Fruit fly (Drosophila melanogaster) whole organism, embryonic: ENCODE results near the gene CG43446.

Experiments
- Abd-B ChIP-seq: fragments of 200-800 bp; sonication (Bioruptor generic); optimal IDR thresholded peaks from 2 replicates; lab custom pipeline; 2018; ENCODE audit warnings: missing biosample characterization, mild to moderate bottlenecking, missing genetic modification characterization, moderate library complexity
- Adf1 ChIP-seq: fragments of 200-800 bp; sonication (Bioruptor generic); IDR thresholded peaks from 2 replicates; pipeline ENCODE4 v1.3.6; 2022; ENCODE audit warnings: missing biosample characterization, missing genetic modification characterization
- Aef1 ChIP-seq: fragments of 200-800 bp; sonication (Bioruptor generic); IDR thresholded peaks from 3 replicates; pipeline ENCODE4 v1.3.6; 2022; ENCODE audit warnings: missing biosample characterization, missing genetic modification characterization
- Bteb2 ChIP-seq: fragments of 200-800 bp; sonication (Bioruptor generic); optimal IDR thresholded peaks from 2 replicates; lab custom pipeline; 2016; ENCODE audit warnings: missing biosample characterization, missing genetic modification characterization
- CG12942 ChIP-seq: fragments of 200-800 bp; sonication (Bioruptor generic); optimal IDR thresholded peaks from 3 replicates; lab custom pipeline; 2016; ENCODE audit warnings: missing biosample characterization, missing genetic modification characterization
- CG13287 ChIP-seq: fragments of 200-800 bp; sonication (Bioruptor generic); IDR thresholded peaks from 2 replicates; pipeline ENCODE4 v1.3.6; 2022; ENCODE audit warnings: missing biosample characterization, missing genetic modification characterization; ENCODE audit not compliant: partially characterized antibody
- CG13894 ChIP-seq: fragments of 200-800 bp; sonication (Bioruptor generic); optimal IDR thresholded peaks from 3 replicates; lab custom pipeline; 2018; ENCODE audit warnings: missing biosample characterization, mild to moderate bottlenecking, missing genetic modification characterization, moderate library complexity
- CG14860 ChIP-seq: fragments of 200-800 bp; sonication (Bioruptor generic); IDR thresholded peaks from 3 replicates; pipeline ENCODE4 v1.3.6; 2022; ENCODE audit warnings: missing biosample characterization, missing genetic modification characterization; ENCODE audit not compliant: partially characterized antibody
- CG17361 ChIP-seq: fragments of 200-800 bp; sonication (Bioruptor generic); IDR thresholded peaks from 3 replicates; pipeline ENCODE4 v1.3.6; 2022; ENCODE audit warnings: missing biosample characterization, missing genetic modification characterization
- CG18011 ChIP-seq: fragments of 200-800 bp; sonication (Bioruptor generic); optimal IDR thresholded peaks from 2 replicates; lab custom pipeline; 2017; ENCODE audit warnings: missing biosample characterization, missing genetic modification characterization, mild to moderate bottlenecking, moderate library complexity, missing genotype
- CG32532 ChIP-seq: fragments of 200-800 bp; sonication (Bioruptor generic); IDR thresholded peaks from 2 replicates; pipeline ENCODE4 v1.3.6; 2022; ENCODE audit warnings: missing biosample characterization, missing genetic modification characterization
- CG3281 ChIP-seq: fragments of 200-800 bp; sonication (Bioruptor generic); optimal IDR thresholded peaks from 3 replicates; lab custom pipeline; 2017; ENCODE audit warnings: missing biosample characterization, mild to moderate bottlenecking, missing genetic modification characterization
- CG34376 ChIP-seq: fragments of 200-800 bp; sonication (Bioruptor generic); optimal IDR thresholded peaks from 2 replicates; lab custom pipeline; 2018; ENCODE audit warnings: missing biosample characterization, mild to moderate bottlenecking, missing genetic modification characterization
- CG4328 ChIP-seq: fragments of 200-800 bp; sonication (Bioruptor generic); optimal IDR thresholded peaks from 3 replicates; lab custom pipeline; 2017; ENCODE audit warnings: missing biosample characterization, missing genetic modification reagents, missing genetic modification characterization
- CG8281 ChIP-seq: fragments of 200-800 bp; sonication (Bioruptor generic); optimal IDR thresholded peaks from 2 replicates; lab custom pipeline; 2018; ENCODE audit warnings: missing biosample characterization, mild to moderate bottlenecking, missing genetic modification characterization, moderate library complexity
- CG9215 ChIP-seq: fragments of 200-800 bp; sonication (Bioruptor generic); IDR thresholded peaks from 2 replicates; pipeline ENCODE4 v1.3.6; 2022; ENCODE audit warnings: missing biosample characterization, missing genetic modification characterization
- Dref ChIP-seq: fragments of 200-800 bp; sonication (Bioruptor generic); IDR thresholded peaks from 2 replicates; pipeline ENCODE4 v1.3.6; 2022; ENCODE audit warnings: missing biosample characterization, missing genetic modification characterization
- ERR ChIP-seq: fragments of 200-800 bp; sonication (Bioruptor generic); optimal IDR thresholded peaks from 2 replicates; lab custom pipeline; 2016; ENCODE audit warnings: missing biosample characterization, missing genetic modification characterization
- Elba2 ChIP-seq: fragments of 200-800 bp; sonication (Bioruptor generic); optimal IDR thresholded peaks from 3 replicates; lab custom pipeline; 2016; ENCODE audit warnings: missing biosample characterization, missing genetic modification characterization
- Ets65A ChIP-seq: fragments of 200-800 bp; sonication (Bioruptor generic); peaks from one replicate; lab custom pipeline; 2016; ENCODE audit warnings: missing biosample characterization, missing genetic modification characterization
- Fer3 ChIP-seq: fragments of 200-800 bp; sonication (Bioruptor generic); optimal IDR thresholded peaks from 2 replicates; lab custom pipeline; 2018; ENCODE audit warnings: missing biosample characterization, mild to moderate bottlenecking, missing genetic modification characterization, moderate library complexity
- HLH3B ChIP-seq: fragments of 200-800 bp; sonication (Bioruptor generic); IDR thresholded peaks from 2 replicates; pipeline ENCODE4 v1.3.6; 2022; ENCODE audit warnings: missing biosample characterization, missing genetic modification characterization
- Hmr ChIP-seq: fragments of 200-800 bp; sonication (Bioruptor generic); optimal IDR thresholded peaks from 3 replicates; lab custom pipeline; 2017; ENCODE audit warnings: mild to moderate bottlenecking, missing biosample characterization, missing genetic modification reagents, missing genetic modification characterization
- Hr51 ChIP-seq, 2 experiments: fragments of 200-800 bp; sonication (Bioruptor generic); optimal IDR thresholded peaks; 2 replicates in 1 of 2; 3 replicates in 1 of 2; lab custom pipeline; 2016 to 2018; ENCODE audit warnings: missing biosample characterization in 2 of 2, missing genetic modification characterization in 2 of 2, mild to moderate bottlenecking in 1 of 2, moderate library complexity in 1 of 2
- Kr ChIP-seq: fragments of 200-800 bp; sonication (Bioruptor generic); optimal IDR thresholded peaks from 2 replicates; lab custom pipeline; 2017; ENCODE audit warnings: missing biosample characterization, mild to moderate bottlenecking, missing genetic modification characterization
- MBD-R2 ChIP-seq: fragments of 200-800 bp; sonication (Bioruptor generic); IDR thresholded peaks from 2 replicates; pipeline ENCODE4 v1.3.6; 2022; ENCODE audit warnings: missing biosample characterization, missing genetic modification characterization
- NK7.1 ChIP-seq: fragments of 200-800 bp; sonication (Bioruptor generic); optimal IDR thresholded peaks from 3 replicates; lab custom pipeline; 2016; ENCODE audit warnings: missing biosample characterization, missing genetic modification characterization
- Neu2 ChIP-seq: fragments of 200-800 bp; sonication (Bioruptor generic); optimal IDR thresholded peaks from 3 replicates; lab custom pipeline; 2016; ENCODE audit warnings: missing biosample characterization, missing genetic modification characterization, borderline replicate concordance
- Nf-YC ChIP-seq: fragments of 200-800 bp; optimal IDR thresholded peaks from 3 replicates; lab custom pipeline; 2019; ENCODE audit warnings: missing biosample characterization, mild to moderate bottlenecking, missing genetic modification characterization, moderate library complexity
- Sin3A ChIP-seq: fragments of >200 bp; optimal IDR thresholded peaks from 2 replicates; lab custom pipeline; 2018
- Trl ChIP-seq, 3 experiments: fragments of >200 bp in 2 of 3; fragments of 200-800 bp in 1 of 3; sonication (Bioruptor generic) in 1 of 3; optimal IDR thresholded peaks; 2 replicates in 1 of 3; 3 replicates in 2 of 3; lab custom pipeline; 2016 to 2017; ENCODE audit warnings: missing biosample characterization in 1 of 3, missing genetic modification characterization in 1 of 3
- YL-1 ChIP-seq: fragments of 200-800 bp; sonication (Bioruptor generic); optimal IDR thresholded peaks from 3 replicates; lab custom pipeline; 2017; ENCODE audit warnings: missing biosample characterization, mild to moderate bottlenecking, missing genetic modification characterization
- cwo ChIP-seq: fragments of 200-800 bp; sonication (Bioruptor generic); optimal IDR thresholded peaks from 3 replicates; lab custom pipeline; 2017; ENCODE audit warnings: missing biosample characterization, missing genetic modification characterization, mild to moderate bottlenecking, moderate library complexity, missing genetic modification reagents
- dysf ChIP-seq: fragments of 200-800 bp; sonication (Bioruptor generic); IDR thresholded peaks from 3 replicates; pipeline ENCODE4 v1.3.6; 2022; ENCODE audit warnings: missing biosample characterization, missing genetic modification characterization
- gem ChIP-seq: fragments of 200-800 bp; sonication (Bioruptor generic); optimal IDR thresholded peaks from 2 replicates; lab custom pipeline; 2019; ENCODE audit warnings: missing biosample characterization, mild to moderate bottlenecking, missing genetic modification characterization, moderate library complexity
- lola ChIP-seq, 3 experiments: fragments of >200 bp in 2 of 3; fragments of 200-800 bp in 1 of 3; sonication (Bioruptor generic) in 1 of 3; optimal IDR thresholded peaks; 2 replicates each; lab custom pipeline; 2017 to 2019; ENCODE audit warnings: missing biosample characterization in 3 of 3, missing genetic modification characterization in 3 of 3, mild to moderate bottlenecking in 1 of 3, moderate library complexity in 1 of 3
- mirr ChIP-seq: fragments of 200-800 bp; sonication (Bioruptor generic); optimal IDR thresholded peaks from 3 replicates; lab custom pipeline; 2018; ENCODE audit warnings: missing biosample characterization, mild to moderate bottlenecking, missing genetic modification characterization
- nmo ChIP-seq: fragments of 200-800 bp; sonication (Bioruptor generic); optimal IDR thresholded peaks from 2 replicates; lab custom pipeline; 2018; ENCODE audit warnings: missing biosample characterization, mild to moderate bottlenecking, missing genetic modification characterization, moderate library complexity
- pb ChIP-seq: fragments of 200-800 bp; sonication (Bioruptor generic); optimal IDR thresholded peaks from 3 replicates; lab custom pipeline; 2016; ENCODE audit warnings: missing biosample characterization, missing genetic modification characterization
- phol ChIP-seq: fragments of 200-800 bp; sonication (Bioruptor generic); optimal IDR thresholded peaks from 3 replicates; lab custom pipeline; 2018; ENCODE audit warnings: missing biosample characterization, mild to moderate bottlenecking, missing genetic modification characterization, moderate library complexity
- pnt ChIP-seq: fragments of 200-800 bp; sonication (Bioruptor generic); optimal IDR thresholded peaks from 3 replicates; lab custom pipeline; 2016; ENCODE audit warnings: missing biosample characterization, missing genetic modification characterization
- scrt ChIP-seq: fragments of 200-800 bp; sonication (Bioruptor generic); optimal IDR thresholded peaks from 2 replicates; lab custom pipeline; 2018; ENCODE audit warnings: missing biosample characterization, mild to moderate bottlenecking, missing genetic modification characterization, moderate library complexity
- sens ChIP-seq: fragments of 200-800 bp; sonication (Bioruptor generic); peaks from one replicate; lab custom pipeline; 2016; ENCODE audit warnings: missing biosample characterization, missing genetic modification characterization
- so ChIP-seq: fragments of 200-800 bp; sonication (Bioruptor generic); IDR thresholded peaks from 3 replicates; pipeline ENCODE4 v1.3.6; 2022; ENCODE audit warnings: missing biosample characterization, missing genetic modification characterization
- sob ChIP-seq: fragments of 200-800 bp; sonication (Bioruptor generic); IDR thresholded peaks from 2 replicates; pipeline ENCODE4 v1.3.6; 2022; ENCODE audit warnings: missing biosample characterization, missing genetic modification characterization
- zen2 ChIP-seq: fragments of 200-800 bp; sonication (Bioruptor generic); IDR thresholded peaks from 3 replicates; pipeline ENCODE4 v1.3.6; 2022; ENCODE audit warnings: missing biosample characterization, missing genetic modification characterization; ENCODE audit not compliant: partially characterized antibody

Gene CG43446

DNA sequence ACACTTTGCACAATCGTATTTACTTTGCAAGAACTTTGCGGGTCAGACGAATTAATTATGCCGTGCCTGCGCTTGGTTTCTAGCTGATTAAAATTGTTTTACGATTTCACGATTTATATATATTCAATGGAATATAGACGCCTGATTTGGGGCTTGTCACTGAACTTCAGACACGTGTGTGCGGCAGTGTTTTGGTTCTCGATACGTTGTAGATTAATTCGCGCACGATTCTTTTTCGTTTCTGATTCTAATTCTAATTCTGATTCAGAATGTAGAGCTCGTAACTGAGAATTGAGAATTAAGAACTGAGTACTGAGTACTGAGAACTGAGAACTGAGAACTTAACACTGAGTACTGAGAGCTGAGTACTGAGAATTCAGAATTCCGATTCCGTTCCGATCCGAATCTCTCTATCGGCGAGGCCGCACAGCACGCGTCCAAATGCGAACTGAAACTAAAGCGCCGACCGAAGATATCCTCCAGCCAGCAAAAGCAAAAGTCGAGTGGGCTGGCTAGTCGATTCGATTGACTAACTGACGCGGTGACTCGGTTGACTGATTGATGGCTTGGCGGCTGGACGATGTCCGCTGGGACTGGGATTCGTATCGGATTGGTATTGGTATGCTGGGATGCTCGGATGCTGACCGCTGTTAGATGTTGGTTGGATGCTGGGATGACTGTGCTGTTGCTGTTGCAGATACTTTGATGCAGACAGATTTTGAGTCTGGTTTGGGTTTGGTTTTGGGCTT lies 35.2 kb upstream of the CG43446 start (continued):
- TF ChIP-seq CG18011 (GFP tag; lab: Kevin White, UChicago): no peak
- no peak for TF ChIP-seq CG32532 (GFP tag; lab: Robert Waterston, UW)
- no peak for TF ChIP-seq Nf-YC
- peak; percentile 9 for TF ChIP-seq sens
- 0 out of 3 replicates have a peak, but pooled peaks have one; percentile 23 for TF ChIP-seq dysf
- no peak for TF ChIP-seq so (GFP tag; lab: Robert Waterston, UW)
- peak; percentile 92 for TF ChIP-seq cwo
- TF ChIP-seq CG8281: peak; percentile 97
- peak; percentile 45 for TF ChIP-seq CG34376 (GFP tag; lab: Kevin White, UChicago)
- TF ChIP-seq Trl (optimal IDR thresholded peaks at IDR 0.05; lab: Kevin White, UChicago): peak in 1 of 2 experiments; percentile 26
- TF ChIP-seq Trl (GFP tag; optimal IDR thresholded peaks at IDR 0.05; lab: Kevin White, UChicago): no peak
- TF ChIP-seq Abd-B (GFP tag; lab: Kevin White, UChicago): no peak
- TF ChIP-seq CG17361 (GFP tag; lab: Robert Waterston, UW): no peak
- no peak for TF ChIP-seq phol (tag; lab: Kevin White, UChicago)
- no peak for TF ChIP-seq Kr (GFP tag; lab: Kevin White, UChicago)
- no peak for TF ChIP-seq Elba2 (GFP tag; lab: Kevin White, UChicago)
- TF ChIP-seq CG4328: no peak
- TF ChIP-seq MBD-R2 (GFP tag; lab: Robert Waterston, UW): no peak
- no peak for TF ChIP-seq CG13894 (tag; lab: Kevin White, UChicago)
- TF ChIP-seq mirr: no peak
- no peak for TF ChIP-seq Bteb2 (GFP tag; lab: Kevin White, UChicago)

DNA sequence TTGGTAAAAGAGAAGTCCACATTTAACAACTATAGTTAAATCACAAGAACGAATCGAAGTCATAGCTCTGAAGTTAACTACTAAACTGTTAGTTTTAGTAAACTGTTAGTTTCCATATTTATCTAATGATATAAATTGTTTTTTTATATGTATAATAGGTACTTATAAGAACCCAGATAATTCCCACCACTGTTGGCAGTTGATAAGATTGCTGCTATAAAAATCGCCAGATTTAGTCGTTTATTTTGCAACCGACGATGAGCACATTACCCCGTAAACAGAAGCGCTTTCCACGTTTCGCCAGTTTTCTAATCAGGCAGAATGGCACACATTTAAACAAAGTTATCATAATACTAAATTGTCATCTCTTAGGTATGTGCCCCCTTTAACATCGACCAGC lies 31.3 kb upstream of the CG43446 start:
- TF ChIP-seq Ets65A (GFP tag; lab: Kevin White, UChicago) (peak; percentile 50), Hr51 (GFP tag; optimal IDR thresholded peaks at IDR 0.05; lab: Kevin White, UChicago) (no peak)

DNA sequence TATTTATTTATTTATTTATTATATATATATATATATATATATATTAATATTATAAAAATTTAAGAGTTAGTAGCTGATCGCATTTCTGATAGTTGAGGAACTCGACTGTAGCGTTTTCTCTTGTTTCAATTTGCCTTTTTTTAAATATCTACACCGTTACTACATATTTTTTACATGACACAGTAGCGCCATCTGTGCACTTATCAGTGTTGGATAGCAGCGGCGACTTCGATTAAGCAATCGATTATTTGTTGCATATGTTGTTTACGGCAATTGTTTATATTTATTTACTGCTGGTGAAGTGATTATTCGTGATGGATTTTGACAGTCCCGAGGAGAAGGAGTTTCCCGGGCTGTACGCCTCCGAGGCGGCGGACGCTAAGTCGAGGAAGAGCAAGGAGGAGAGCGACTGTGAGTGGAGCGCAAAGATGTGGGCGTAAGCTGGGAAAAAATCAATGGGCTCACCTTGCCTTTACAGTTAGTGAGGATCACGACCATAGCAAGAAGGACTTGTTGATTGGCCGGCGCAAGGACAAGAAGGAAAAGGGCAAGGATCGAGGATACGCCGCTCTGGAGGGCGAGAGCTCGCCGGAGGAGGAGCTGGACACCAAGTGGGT lies 29.8 kb upstream of the CG43446 start, which contains the start of gene Rlip:
Gene Rlip, plus strand, starts transcription at position 221 of the 617 bp plus-strand sequence.
- TF ChIP-seq Dref (GFP tag; lab: Robert Waterston, UW): peak; percentile 91
- peak; percentile 25; the same call in 1 of the 2 replicates for TF ChIP-seq CG9215 (GFP tag; lab: Robert Waterston, UW)
- peak; percentile 90 for TF ChIP-seq scrt
- peak; percentile 18 for TF ChIP-seq Sin3A
- TF ChIP-seq Hmr (GFP tag; lab: Kevin White, UChicago): peak; percentile 55
- peak; percentile 3 for TF ChIP-seq ERR (GFP tag; lab: Kevin White, UChicago)
- 0 out of 3 replicates have a peak, but pooled peaks have one; percentile 34 for TF ChIP-seq CG14860 (GFP tag; lab: Robert Waterston, UW)
- peak; percentile 28 for TF ChIP-seq YL-1 (GFP tag; lab: Kevin White, UChicago)
- peak; percentile 79 for TF ChIP-seq CG13287
- peak; percentile 19 for TF ChIP-seq CG3281
- TF ChIP-seq NK7.1 (GFP tag; lab: Kevin White, UChicago): peak; percentile 22
- no peak for TF ChIP-seq Neu2
- TF ChIP-seq sens: peak; percentile 84
- peak; percentile 23 for TF ChIP-seq CG12942 (GFP tag; lab: Kevin White, UChicago)
- TF ChIP-seq pb (GFP tag; lab: Kevin White, UChicago): no peak
- peak; percentile 48 for TF ChIP-seq zen2 (GFP tag; lab: Robert Waterston, UW)
- no peak for TF ChIP-seq lola (GFP tag; optimal IDR thresholded peaks at IDR 0.05; lab: Kevin White, UChicago)
- TF ChIP-seq nmo: peak; percentile 55
- peak; percentile 37 for TF ChIP-seq Fer3
- TF ChIP-seq HLH3B: peak; percentile 53; the same call in 1 of the 2 replicates
- peak; percentile 80 for TF ChIP-seq sob (GFP tag; lab: Robert Waterston, UW)
- peak; percentile 38 for TF ChIP-seq Aef1
- TF ChIP-seq Adf1 (GFP tag; lab: Robert Waterston, UW): no peak
- peak; percentile 25 for TF ChIP-seq pnt (GFP tag; lab: Kevin White, UChicago)
- peak; percentile 34 for TF ChIP-seq gem (tag; lab: Kevin White, UChicago)
